Worm (Caenorhabditis elegans): Measurements from ENCODE around the gene lurp-2.

lurp-2 gene

ce11 chrV:13488297-13488803 lies 34.9 kb downstream of the lurp-2 start (continued):
- TF ChIP-seq blmp-1 (tag; optimal IDR thresholded peaks at IDR 0.05) = peak; percentile 34

DNA sequence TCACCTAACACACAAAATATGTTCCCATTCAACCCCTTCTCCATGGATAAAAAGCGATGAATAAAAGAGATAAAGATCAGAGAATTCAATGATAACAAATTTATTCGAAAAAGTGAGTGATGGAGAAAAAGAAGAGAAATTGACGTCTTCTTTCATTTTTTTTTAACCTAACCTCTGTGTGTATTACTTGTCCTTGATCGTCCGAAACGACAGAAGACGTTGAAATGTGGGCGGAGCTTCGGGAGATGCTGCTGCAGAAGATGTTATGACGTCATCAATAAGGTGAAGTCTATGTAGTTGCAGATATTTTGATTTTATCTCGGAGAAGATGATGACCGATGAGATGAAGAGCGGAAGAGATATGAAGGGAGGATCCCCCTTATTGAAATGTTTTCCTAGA lies 36.4 kb downstream of the lurp-2 start, which contains the start of gene T10G3.3:
T10G3.3 (minus strand) TSS at position 370 of the 400 bp plus-strand sequence.
- TF ChIP-seq pag-3 (tag; optimal IDR thresholded peaks at IDR 0.05; ENCODE audit: borderline replicate concordance, insufficient read depth) = no peak
- TF ChIP-seq hpl-2 (GFP tag; optimal IDR thresholded peaks at IDR 0.05) = no peak
- no peak for TF ChIP-seq efl-3 (GFP tag; optimal IDR thresholded peaks at IDR 0.05)
- TF ChIP-seq fkh-10 (GFP tag; optimal IDR thresholded peaks at IDR 0.05) = no peak
- TF ChIP-seq snpc-4 (tag; optimal IDR thresholded peaks at IDR 0.05) = no peak
- peak; percentile 41 for TF ChIP-seq nhr-71 (tag; optimal IDR thresholded peaks at IDR 0.05)
- peak; percentile 60 for TF ChIP-seq lin-14 (GFP tag; optimal IDR thresholded peaks at IDR 0.05)
- no peak for TF ChIP-seq unc-30 (tag; optimal IDR thresholded peaks at IDR 0.05)
- TF ChIP-seq xbp-1 (tag; optimal IDR thresholded peaks at IDR 0.05) = no peak
- TF ChIP-seq snu-23 (GFP tag; optimal IDR thresholded peaks at IDR 0.05) = peak; percentile 38
- TF ChIP-seq mdl-1 (tag; optimal IDR thresholded peaks at IDR 0.05) = no peak
- no peak for TF ChIP-seq aha-1 (tag; optimal IDR thresholded peaks at IDR 0.05)
- TF ChIP-seq rnt-1 (tag; optimal IDR thresholded peaks at IDR 0.05) = no peak
- TF ChIP-seq vab-15 (tag; optimal IDR thresholded peaks at IDR 0.05) = no peak
- peak; percentile 29 for TF ChIP-seq nhr-90 (tag; optimal IDR thresholded peaks at IDR 0.05; ENCODE audit: poor library complexity)
- no peak for TF ChIP-seq dpl-1 (GFP tag; optimal IDR thresholded peaks at IDR 0.05)
- TF ChIP-seq sox-4 (tag; optimal IDR thresholded peaks at IDR 0.05) = no peak
- TF ChIP-seq ztf-11 (tag; optimal IDR thresholded peaks at IDR 0.05) = no peak
- no peak for TF ChIP-seq lsy-2 (tag; optimal IDR thresholded peaks at IDR 0.05)
- no peak for TF ChIP-seq unc-130 (tag; optimal IDR thresholded peaks at IDR 0.05)
- TF ChIP-seq tbx-2 (tag; optimal IDR thresholded peaks at IDR 0.05) = no peak
- TF ChIP-seq fkh-8 (tag; optimal IDR thresholded peaks at IDR 0.05) = no peak
- peak; percentile 96 for TF ChIP-seq blmp-1 (tag; optimal IDR thresholded peaks at IDR 0.05)
- peak in 2 of 6 experiments; percentile 50 to 69 for TF ChIP-seq elt-3 (tag; optimal IDR thresholded peaks at IDR 0.05)
- no peak for TF ChIP-seq Y116A8C.19 (tag; optimal IDR thresholded peaks at IDR 0.05; ENCODE audit: borderline replicate concordance)
- peak; percentile 2 for TF ChIP-seq mep-1 (tag; optimal IDR thresholded peaks at IDR 0.05)
- no peak for TF ChIP-seq unc-98 (GFP tag; IDR thresholded peaks at IDR 0.05)
- peak; percentile 44 for TF ChIP-seq grh-1 (GFP tag; IDR thresholded peaks at IDR 0.05)
- no peak for TF ChIP-seq elt-2 (tag; optimal IDR thresholded peaks at IDR 0.05)
- TF ChIP-seq ceh-82 (tag; optimal IDR thresholded peaks at IDR 0.05) = no peak
- no peak for TF ChIP-seq skn-1 (tag; optimal IDR thresholded peaks at IDR 0.05)
- no peak for TF ChIP-seq ceh-90 (tag; optimal IDR thresholded peaks at IDR 0.05)
- no peak for TF ChIP-seq isw-1 (GFP tag; IDR thresholded peaks at IDR 0.05)
- TF ChIP-seq nhr-20 (tag; optimal IDR thresholded peaks at IDR 0.05) = peak; percentile 56
- TF ChIP-seq nhr-85 (tag) = peak; percentile 93
- TF ChIP-seq C04F5.9 (tag; optimal IDR thresholded peaks at IDR 0.05) = no peak

- TF ChIP-seq nhr-20 (tag; optimal IDR thresholded peaks at IDR 0.05) = peak; percentile 82
- TF ChIP-seq nhr-77 (tag; optimal IDR thresholded peaks at IDR 0.05) = peak; percentile 51
- no peak for TF ChIP-seq ceh-63 (GFP tag; optimal IDR thresholded peaks at IDR 0.05)
- TF ChIP-seq ama-1 (optimal IDR thresholded peaks at IDR 0.05) = peak; percentile 59
- no peak for TF ChIP-seq nhr-28 (tag; optimal IDR thresholded peaks at IDR 0.05)
- TF ChIP-seq ceh-8 (GFP tag; optimal IDR thresholded peaks at IDR 0.05) = no peak
- no peak for TF ChIP-seq lin-39 (tag; optimal IDR thresholded peaks at IDR 0.05)
- TF ChIP-seq zip-4 (GFP tag; optimal IDR thresholded peaks at IDR 0.05) = no peak
- no peak for TF ChIP-seq sptf-1 (tag; optimal IDR thresholded peaks at IDR 0.05)
- peak; percentile 43 for TF ChIP-seq lin-13 (GFP tag; optimal IDR thresholded peaks at IDR 0.05)
- no peak for TF ChIP-seq elt-2 (tag; optimal IDR thresholded peaks at IDR 0.05)
- peak; percentile 45 for TF ChIP-seq snpc-4 (tag; optimal IDR thresholded peaks at IDR 0.05)
- no peak for TF ChIP-seq aha-1 (tag; optimal IDR thresholded peaks at IDR 0.05)
- no peak for TF ChIP-seq unc-30 (tag; optimal IDR thresholded peaks at IDR 0.05)
- TF ChIP-seq nhr-76 (tag; optimal IDR thresholded peaks at IDR 0.05) = no peak
- no peak for TF ChIP-seq alr-1 (tag; optimal IDR thresholded peaks at IDR 0.05; ENCODE audit: borderline replicate concordance)
- no peak for TF ChIP-seq unc-62 (GFP tag; optimal IDR thresholded peaks at IDR 0.05)
- peak; percentile 88 for TF ChIP-seq grh-1 (GFP tag; IDR thresholded peaks at IDR 0.05)
- TF ChIP-seq nhr-71 (tag; optimal IDR thresholded peaks at IDR 0.05) = peak; percentile 80
- TF ChIP-seq nhr-11 (tag; optimal IDR thresholded peaks at IDR 0.05) = no peak
- no peak for TF ChIP-seq C04F5.9 (tag; optimal IDR thresholded peaks at IDR 0.05)
- TF ChIP-seq pag-3 (tag; optimal IDR thresholded peaks at IDR 0.05; ENCODE audit: borderline replicate concordance, insufficient read depth) = peak; percentile 32
- peak; percentile 92 for TF ChIP-seq nhr-85 (tag)
Observed at ce11 chrV:13497322-13497847, 44.0 kb downstream of the lurp-2 start, which contains the start of the genes eea-1 and gut-2. eea-1 (minus strand) TSS chrV:13497372. gut-2 (plus strand) TSS chrV:13497690.

Data from whole organism, L1 larva.